Worm (Caenorhabditis elegans): ENCODE measurements around the gene Y65A5A.2.

The Y65A5A.2 gene

ce11 chrIV:16388136-16388635 is 23.6 kb upstream of the Y65A5A.2 start (continued):
- TF ChIP-seq sox-4 (tag; optimal IDR thresholded peaks at IDR 0.05) (no peak), sptf-1 (tag; optimal IDR thresholded peaks at IDR 0.05) (no peak), ceh-88 (GFP tag; IDR thresholded peaks at IDR 0.05) (no peak), nhr-77 (tag; optimal IDR thresholded peaks at IDR 0.05) (peak; percentile 44), lin-35 (GFP tag; optimal IDR thresholded peaks at IDR 0.05) (peak; percentile 26 to 66), alr-1 (tag; optimal IDR thresholded peaks at IDR 0.05; ENCODE audit: borderline replicate concordance) (no peak), fkh-8 (tag; optimal IDR thresholded peaks at IDR 0.05) (peak; percentile 45), nhr-19 (GFP tag; conservative IDR thresholded peaks at IDR 0.05) (peak; percentile 45), sup-37 (GFP tag; optimal IDR thresholded peaks at IDR 0.05) (no peak), dsc-1 (tag; optimal IDR thresholded peaks at IDR 0.05) (peak; percentile 81), ets-5 (GFP tag; IDR thresholded peaks at IDR 0.05) (no peak), mdl-1 (tag; optimal IDR thresholded peaks at IDR 0.05) (peak in 1 of 2 experiments; percentile 21), dpl-1 (GFP tag; optimal IDR thresholded peaks at IDR 0.05) (peak in 1 of 3 experiments; percentile 33), egl-13 (tag; optimal IDR thresholded peaks at IDR 0.05) (no peak), lin-13 (GFP tag; optimal IDR thresholded peaks at IDR 0.05) (no peak), nhr-237 (tag; optimal IDR thresholded peaks at IDR 0.05) (no peak), C04F5.9 (tag; optimal IDR thresholded peaks at IDR 0.05) (no peak), Y116A8C.19 (tag; optimal IDR thresholded peaks at IDR 0.05; ENCODE audit: borderline replicate concordance) (no peak), unc-30 (tag; optimal IDR thresholded peaks at IDR 0.05) (no peak), grh-1 (GFP tag; IDR thresholded peaks at IDR 0.05) (no peak), efl-3 (GFP tag; optimal IDR thresholded peaks at IDR 0.05) (no peak), nhr-76 (tag; optimal IDR thresholded peaks at IDR 0.05) (no peak), mef-2 (tag; optimal IDR thresholded peaks at IDR 0.05) (no peak), C34B4.2 (tag; optimal IDR thresholded peaks at IDR 0.05) (no peak), lsy-2 (tag; optimal IDR thresholded peaks at IDR 0.05) (peak; percentile 21 to 33), aha-1 (tag; optimal IDR thresholded peaks at IDR 0.05) (no peak), ztf-4 (tag; optimal IDR thresholded peaks at IDR 0.05) (no peak), pag-3 (tag; optimal IDR thresholded peaks at IDR 0.05; ENCODE audit: borderline replicate concordance, insufficient read depth) (no peak), lin-14 (GFP tag; optimal IDR thresholded peaks at IDR 0.05) (peak; percentile 17)

ce11 chrIV:16388856-16389461 is 22.9 kb upstream of the Y65A5A.2 start:
- peak; percentile 75 for TF ChIP-seq fkh-8 (tag; optimal IDR thresholded peaks at IDR 0.05)
- TF ChIP-seq C16A3.4 (tag; optimal IDR thresholded peaks at IDR 0.05): peak; percentile 63
- peak in 1 of 2 experiments; percentile 48 for TF ChIP-seq mdl-1 (tag; optimal IDR thresholded peaks at IDR 0.05)
- peak; percentile 45 for TF ChIP-seq skn-1 (tag; optimal IDR thresholded peaks at IDR 0.05)
- TF ChIP-seq mab-9 (GFP tag; IDR thresholded peaks at IDR 0.05): peak; percentile 59; the same call in 1 of the 2 replicates
- TF ChIP-seq unc-130 (tag; optimal IDR thresholded peaks at IDR 0.05): peak; percentile 28
- no peak for TF ChIP-seq aly-2 (tag; optimal IDR thresholded peaks at IDR 0.05)
- peak; percentile 61 for TF ChIP-seq xbp-1 (tag; optimal IDR thresholded peaks at IDR 0.05)
- TF ChIP-seq sptf-1 (tag; optimal IDR thresholded peaks at IDR 0.05): no peak
- peak; percentile 52 for TF ChIP-seq dsc-1 (tag; optimal IDR thresholded peaks at IDR 0.05)
- TF ChIP-seq ceh-82 (tag; optimal IDR thresholded peaks at IDR 0.05): peak in 1 of 3 experiments; percentile 5
- peak in 1 of 6 experiments; percentile 20 for TF ChIP-seq elt-3 (tag; optimal IDR thresholded peaks at IDR 0.05)
- no peak for TF ChIP-seq ces-1 (GFP tag; optimal IDR thresholded peaks at IDR 0.05)
- TF ChIP-seq grh-1 (GFP tag; IDR thresholded peaks at IDR 0.05): no peak
- TF ChIP-seq efl-1 (optimal IDR thresholded peaks at IDR 0.05): peak in 1 of 2 experiments; percentile 51
- peak; percentile 35 to 85 for TF ChIP-seq efl-1 (GFP tag; optimal IDR thresholded peaks at IDR 0.05 in 1 of 2)
- TF ChIP-seq lir-3 (tag; optimal IDR thresholded peaks at IDR 0.05; ENCODE audit: poor library complexity): peak; percentile 51
- no peak for TF ChIP-seq hlh-4 (tag; optimal IDR thresholded peaks at IDR 0.05)
- no peak for TF ChIP-seq irx-1 (tag; optimal IDR thresholded peaks at IDR 0.05)
- TF ChIP-seq lin-14 (GFP tag; optimal IDR thresholded peaks at IDR 0.05): peak; percentile 66
- TF ChIP-seq isw-1 (GFP tag; IDR thresholded peaks at IDR 0.05): peak; percentile 24; the same call in 1 of the 2 replicates
- peak; percentile 53 for TF ChIP-seq nhr-20 (tag; optimal IDR thresholded peaks at IDR 0.05)
- TF ChIP-seq ceh-8 (GFP tag; optimal IDR thresholded peaks at IDR 0.05): no peak
- no peak for TF ChIP-seq ztf-11 (tag; optimal IDR thresholded peaks at IDR 0.05)
- TF ChIP-seq nhr-90 (tag; optimal IDR thresholded peaks at IDR 0.05; ENCODE audit: poor library complexity): peak; percentile 79
- no peak for TF ChIP-seq unc-30 (tag; optimal IDR thresholded peaks at IDR 0.05)
- no peak for TF ChIP-seq nhr-237 (tag; optimal IDR thresholded peaks at IDR 0.05)
- TF ChIP-seq nhr-47 (tag; optimal IDR thresholded peaks at IDR 0.05): peak; percentile 78
- TF ChIP-seq lin-35 (GFP tag; optimal IDR thresholded peaks at IDR 0.05): peak; percentile 31 to 60
- TF ChIP-seq pqm-1 (tag; optimal IDR thresholded peaks at IDR 0.05): no peak

Data from whole organism, L1 larva.